Worm (Caenorhabditis elegans) whole organism, mixed stage, embryonic: ENCODE measurements around the gene F15E6.6.

ENCODE experiments used
- lin-13 ChIP-seq: fragments of 150-350 bp; optimal IDR thresholded peaks from 2 replicates; lab custom pipeline; 2014; ENCODE audit warnings: missing biosample characterization, missing genetic modification characterization
- mab-5 ChIP-seq: fragments of 150-350 bp; optimal IDR thresholded peaks from 2 replicates; lab custom pipeline; 2014; ENCODE audit warnings: missing biosample characterization, missing genetic modification characterization

DNA sequence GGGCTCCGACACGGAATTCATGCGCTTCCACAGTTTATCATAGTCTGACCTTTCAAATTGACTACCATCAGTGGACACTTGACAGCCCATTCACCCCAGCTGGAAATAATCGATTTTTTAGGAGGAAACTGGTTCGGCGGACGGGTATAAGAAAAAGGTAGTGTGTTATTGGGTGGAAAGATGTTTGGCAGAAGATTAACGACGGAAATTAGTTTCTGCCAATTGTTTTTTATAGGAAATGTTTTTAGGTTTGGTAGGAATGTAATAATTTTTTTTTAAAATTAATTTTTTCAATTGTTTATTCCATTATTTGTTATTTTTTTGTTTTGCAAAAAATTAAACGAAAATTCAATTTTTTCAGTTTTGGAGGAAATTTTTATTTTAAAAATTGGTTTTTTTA, 15.1 kb upstream of the F15E6.6 start, which contains the start of gene F15E6.9:
- TF ChIP-seq mab-5 (no peak), lin-13 (no peak)
